Worm (Caenorhabditis elegans) whole organism, late embryonic: ENCODE data around the gene K07B1.7.

Experiments
- Y22D7AL.16 ChIP-seq: sonication (generic microtip); optimal IDR thresholded peaks from 2 replicates; lab custom pipeline; 2016; ENCODE audit warnings: missing genetic modification characterization, missing compliant biosample characterization
- ceh-48 ChIP-seq: sonication (generic microtip); optimal IDR thresholded peaks from 2 replicates; lab custom pipeline; 2016; ENCODE audit warnings: missing genetic modification characterization, inconsistent platforms, missing compliant biosample characterization
- hlh-30 ChIP-seq: sonication (generic microtip); optimal IDR thresholded peaks from 2 replicates; lab custom pipeline; 2017; ENCODE audit warnings: antibody characterized with exemption, missing genetic modification characterization, missing compliant biosample characterization; ENCODE audit not compliant: insufficient read depth
- mec-3 ChIP-seq: sonication (generic microtip); optimal IDR thresholded peaks from 2 replicates; lab custom pipeline; 2016; ENCODE audit warnings: borderline replicate concordance, missing genetic modification characterization, missing compliant biosample characterization
- pag-3 ChIP-seq: sonication (generic microtip); optimal IDR thresholded peaks from 2 replicates; lab custom pipeline; 2016; ENCODE audit warnings: missing compliant biosample characterization, missing genetic modification characterization, borderline replicate concordance
- pqm-1 ChIP-seq: sonication (generic microtip); optimal IDR thresholded peaks from 2 replicates; lab custom pipeline; 2016; ENCODE audit warnings: missing genetic modification characterization, missing compliant biosample characterization
- pros-1 ChIP-seq: fragments of 150-350 bp; optimal IDR thresholded peaks from 2 replicates; lab custom pipeline; 2014; ENCODE audit warnings: missing biosample characterization, missing genetic modification reagents, missing genetic modification characterization
- syd-9 ChIP-seq: sonication (generic microtip); optimal IDR thresholded peaks from 2 replicates; lab custom pipeline; 2016; ENCODE audit warnings: mild to moderate bottlenecking, missing genetic modification characterization, moderate library complexity, missing compliant biosample characterization

DNA sequence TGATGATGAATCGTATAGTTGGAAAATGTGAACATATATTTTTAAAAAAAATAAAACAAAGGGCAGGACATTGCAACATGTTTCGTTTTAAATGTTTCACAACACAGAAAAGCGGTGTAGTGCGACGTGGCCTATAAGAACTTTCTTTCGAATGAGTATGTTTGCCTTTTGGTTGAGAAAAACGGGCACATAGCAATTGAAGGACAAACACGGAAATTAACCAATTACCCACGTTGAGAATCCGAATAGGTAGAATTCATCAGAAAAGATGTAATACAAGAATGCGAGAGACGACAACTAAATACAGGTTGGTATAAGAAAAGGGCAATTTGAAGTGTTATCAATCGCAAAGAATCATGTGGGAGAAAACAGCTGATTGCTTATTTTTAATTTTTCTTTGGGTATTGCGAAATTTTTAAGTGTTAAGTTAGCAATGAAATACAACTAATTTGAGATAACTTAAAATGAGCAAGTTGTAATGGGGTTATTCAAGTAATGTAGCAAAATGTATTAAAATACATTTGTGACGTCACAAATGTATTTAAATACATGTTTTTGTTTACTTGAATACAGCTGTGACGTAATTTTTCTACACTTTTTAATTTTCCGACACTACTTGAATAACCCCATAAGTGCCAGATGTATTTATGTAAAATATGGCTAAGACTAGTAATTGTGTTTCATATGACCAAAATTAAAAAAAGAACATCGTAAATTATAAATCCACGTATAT is 13.3 kb downstream of the K07B1.7 start, which contains the start of gene acl-14:
- TF ChIP-seq hlh-30 (no peak), pros-1 (tag; lab: Kevin White, UChicago) (no peak), pag-3 (tag; lab: Kevin White, UChicago) (no peak), ceh-48 (tag; lab: Kevin White, UChicago) (no peak), pqm-1 (tag; lab: Kevin White, UChicago) (no peak), Y22D7AL.16 (no peak), syd-9 (tag; lab: Kevin White, UChicago) (no peak), mec-3 (tag; lab: Kevin White, UChicago) (no peak)
